Fruit fly (Drosophila melanogaster): ENCODE data around the gene CG32269.

The CG32269 gene

dm6 chr3L:3178530-3179096 lies 30.2 kb downstream of the CG32269 start, which contains the start of the genes MnM and Girdin (continued):
- TF ChIP-seq bab2 (GFP tag; optimal IDR thresholded peaks at IDR 0.05) (peak; percentile 73), sd (tag; optimal IDR thresholded peaks at IDR 0.05) (peak; percentile 91), sima (GFP tag; optimal IDR thresholded peaks at IDR 0.05) (no peak), Taf1 (GFP tag; IDR thresholded peaks at IDR 0.05) (no peak), Meics (GFP tag; optimal IDR thresholded peaks at IDR 0.05) (peak; percentile 22), CG8388 (GFP tag; optimal IDR thresholded peaks at IDR 0.05) (no peak), gce (GFP tag; IDR thresholded peaks at IDR 0.05) (no peak), CG2116 (GFP tag; optimal IDR thresholded peaks at IDR 0.05) (peak; percentile 85), lab (GFP tag; optimal IDR thresholded peaks at IDR 0.05) (no peak), Mrtf (GFP tag; IDR thresholded peaks at IDR 0.05) (no peak), ken (GFP tag; IDR thresholded peaks at IDR 0.05) (0 out of 3 replicates have a peak, but pooled peaks have one; percentile 31), CG1603 (tag; optimal IDR thresholded peaks at IDR 0.05) (no peak), CG15514 (GFP tag; optimal IDR thresholded peaks at IDR 0.05) (peak; percentile 88), ATbp (GFP tag; optimal IDR thresholded peaks at IDR 0.05) (no peak), GATAe (GFP tag; conservative IDR thresholded peaks at IDR 0.05) (no peak), kay (GFP tag; optimal IDR thresholded peaks at IDR 0.05) (peak; percentile 44), Fer3 (tag; optimal IDR thresholded peaks at IDR 0.05) (no peak), Max (GFP tag; optimal IDR thresholded peaks at IDR 0.05) (peak; percentile 43), ssp (GFP tag; IDR thresholded peaks at IDR 0.05) (peak; percentile 66), nerfin-1 (tag; optimal IDR thresholded peaks at IDR 0.05) (peak; percentile 6), HLHmδ (GFP tag; optimal IDR thresholded peaks at IDR 0.05) (no peak), pros (GFP tag; optimal IDR thresholded peaks at IDR 0.05) (no peak), abd-A (tag; optimal IDR thresholded peaks at IDR 0.05) (no peak), CG16813 (GFP tag; IDR thresholded peaks at IDR 0.05; ENCODE audit: partially characterized antibody) (peak; percentile 88), CG9932 (GFP tag; IDR thresholded peaks at IDR 0.05) (peak; percentile 88), H2.0 (GFP tag; IDR thresholded peaks at IDR 0.05) (0 out of 2 replicates have a peak, but pooled peaks have one; percentile 8), CG7987 (GFP tag; optimal IDR thresholded peaks at IDR 0.05) (no peak), CG18599 (GFP tag; optimal IDR thresholded peaks at IDR 0.05) (peak; percentile 44), CG11560 (tag; IDR thresholded peaks at IDR 0.05) (peak; percentile 53; the same call in 1 of the 3 replicates), bowl (GFP tag; IDR thresholded peaks at IDR 0.05) (no peak), CG8478 (optimal IDR thresholded peaks at IDR 0.05) (no peak), pzg (GFP tag; optimal IDR thresholded peaks at IDR 0.05) (peak; percentile 82), Dad (GFP tag; optimal IDR thresholded peaks at IDR 0.05) (peak; percentile 60), pum (GFP tag; optimal IDR thresholded peaks at IDR 0.05) (peak; percentile 79), ttk (GFP tag; IDR thresholded peaks at IDR 0.05) (no peak), p53 (GFP tag; optimal IDR thresholded peaks at IDR 0.05) (peak; percentile 40), wdn (GFP tag; IDR thresholded peaks at IDR 0.05) (no peak), B-H1 (GFP tag; IDR thresholded peaks at IDR 0.05) (no peak), CG30020 (tag; optimal IDR thresholded peaks at IDR 0.05) (peak; percentile 73), corto (GFP tag; optimal IDR thresholded peaks at IDR 0.05) (no peak), vnd (GFP tag; IDR thresholded peaks at IDR 0.05; ENCODE audit: partially characterized antibody) (peak; percentile 86), CG2875 (GFP tag; optimal IDR thresholded peaks at IDR 0.05) (no peak), Kr (GFP tag; optimal IDR thresholded peaks at IDR 0.05) (no peak), Nf-YB (GFP tag; optimal IDR thresholded peaks at IDR 0.05) (no peak), CG2202 (tag; optimal IDR thresholded peaks at IDR 0.05) (no peak), sc (optimal IDR thresholded peaks at IDR 0.05) (no peak), sc (GFP tag; optimal IDR thresholded peaks at IDR 0.05) (no peak), Adf1 (GFP tag; IDR thresholded peaks at IDR 0.05) (no peak), unc-4 (GFP tag; IDR thresholded peaks at IDR 0.05; ENCODE audit: partially characterized antibody) (peak; percentile 87), CG11695 (GFP tag; IDR thresholded peaks at IDR 0.05) (no peak), Rx (GFP tag; IDR thresholded peaks at IDR 0.05) (no peak)
